Worm (Caenorhabditis elegans) whole organism, midembryonic: Measurements from ENCODE around the gene C16D9.4.

ENCODE experiments used
- cog-1 ChIP-seq: sonication (generic microtip); optimal IDR thresholded peaks from 2 replicates; lab custom pipeline; 2016; ENCODE audit warnings: missing genetic modification characterization, missing compliant biosample characterization
- tab-1 ChIP-seq: fragments of 200-800 bp; sonication (Bioruptor generic); IDR thresholded peaks from 2 replicates; pipeline ENCODE4 v1.3.6; 2022; ENCODE audit warnings: missing genetic modification characterization, missing compliant biosample characterization
- ztf-23 ChIP-seq: fragments of 200-800 bp; sonication (Bioruptor generic); IDR thresholded peaks from 2 replicates; pipeline ENCODE4 v1.3.6; 2022; ENCODE audit warnings: missing genetic modification reagents, missing genetic modification characterization, missing compliant biosample characterization

- no peak for TF ChIP-seq tab-1 (GFP tag; lab: Robert Waterston, UW)
- no peak for TF ChIP-seq ztf-23 (GFP tag; lab: Robert Waterston, UW)
- no peak for TF ChIP-seq cog-1
These were observed 12.3 kb upstream of the C16D9.4 start for ce11 chrV:8254973-8255372.
